Worm (Caenorhabditis elegans) whole organism, L3 larva: Measurements from ENCODE around the gene rif-1.2.

Experiments
- R02D3.7 ChIP-seq: fragments of 150-350 bp; optimal IDR thresholded peaks from 2 replicates; lab custom pipeline; 2014; ENCODE audit warnings: missing biosample characterization, missing genetic modification characterization
- ZK546.5 ChIP-seq: sonication (generic microtip); optimal IDR thresholded peaks from 2 replicates; lab custom pipeline; 2017; ENCODE audit warnings: missing biosample characterization, missing genetic modification characterization
- aly-2 ChIP-seq: fragments of 150-350 bp; optimal IDR thresholded peaks from 2 replicates; lab custom pipeline; 2014; ENCODE audit warnings: missing biosample characterization, missing genetic modification characterization
- ama-1 ChIP-seq: fragments of 150-350 bp; optimal IDR thresholded peaks from 2 replicates; lab custom pipeline; 2018
- ceh-16 ChIP-seq: sonication (generic microtip); optimal IDR thresholded peaks from 2 replicates; lab custom pipeline; 2017; ENCODE audit warnings: missing biosample characterization, missing genetic modification characterization
- ceh-28 ChIP-seq: fragments of 150-350 bp; optimal IDR thresholded peaks from 2 replicates; lab custom pipeline; 2014; ENCODE audit warnings: missing biosample characterization, missing genetic modification reagents, missing genetic modification characterization
- ceh-82 ChIP-seq: fragments of 150-350 bp; optimal IDR thresholded peaks from 2 replicates; lab custom pipeline; 2014; ENCODE audit warnings: missing biosample characterization, missing genetic modification characterization
- ceh-9 ChIP-seq: sonication (generic microtip); optimal IDR thresholded peaks from 2 replicates; lab custom pipeline; 2018; ENCODE audit warnings: missing biosample characterization, missing genetic modification characterization
- egl-27 ChIP-seq: sonication (generic microtip); optimal IDR thresholded peaks from 4 replicates; lab custom pipeline; 2017; ENCODE audit warnings: missing biosample characterization, missing genetic modification reagents, missing genetic modification characterization
- elt-1 ChIP-seq: fragments of 150-350 bp; optimal IDR thresholded peaks from 2 replicates; lab custom pipeline; 2014; ENCODE audit warnings: missing biosample characterization, missing genetic modification characterization
- elt-2 ChIP-seq: sonication (generic microtip); optimal IDR thresholded peaks from 2 replicates; lab custom pipeline; 2016; ENCODE audit warnings: missing genetic modification reagents, mild to moderate bottlenecking, missing genetic modification characterization, missing compliant biosample characterization
- eor-1 ChIP-seq, 2 experiments: fragments of 150-350 bp; optimal IDR thresholded peaks; 2 replicates each; lab custom pipeline; 2014 to 2018; ENCODE audit warnings: missing biosample characterization in 2 of 2, missing genetic modification characterization in 2 of 2
- fkh-10 ChIP-seq: sonication (generic microtip); optimal IDR thresholded peaks from 2 replicates; lab custom pipeline; 2017; ENCODE audit warnings: missing biosample characterization, missing genetic modification reagents, missing genetic modification characterization
- fkh-2 ChIP-seq: fragments of 150-350 bp; optimal IDR thresholded peaks from 2 replicates; lab custom pipeline; 2014; ENCODE audit warnings: missing biosample characterization, missing genetic modification reagents, missing genetic modification characterization
- fos-1 ChIP-seq: fragments of 150-350 bp; optimal IDR thresholded peaks from 2 replicates; lab custom pipeline; 2014; ENCODE audit warnings: missing biosample characterization, missing genetic modification characterization
- lin-15B ChIP-seq: fragments of 150-350 bp; optimal IDR thresholded peaks from 2 replicates; lab custom pipeline; 2014; ENCODE audit warnings: missing biosample characterization, missing genetic modification characterization
- lin-39 ChIP-seq: fragments of 150-350 bp; optimal IDR thresholded peaks from 2 replicates; lab custom pipeline; 2018; ENCODE audit warnings: missing biosample characterization, missing genetic modification reagents, missing genetic modification characterization
- lsy-12 ChIP-seq: sonication (generic microtip); optimal IDR thresholded peaks from 2 replicates; lab custom pipeline; 2016; ENCODE audit warnings: mild to moderate bottlenecking, missing genetic modification characterization, missing compliant biosample characterization
- mml-1 ChIP-seq: fragments of 150-350 bp; sonication (generic microtip); optimal IDR thresholded peaks from 3 replicates; lab custom pipeline; 2014; ENCODE audit warnings: missing biosample characterization, missing genetic modification characterization
- nfya-1 ChIP-seq: sonication (generic microtip); optimal IDR thresholded peaks from 2 replicates; lab custom pipeline; 2017; ENCODE audit warnings: missing genetic modification characterization, mild to moderate bottlenecking, missing compliant biosample characterization, antibody characterized with exemption, moderate library complexity; ENCODE audit not compliant: insufficient read depth
- nhr-11 ChIP-seq: fragments of 150-350 bp; optimal IDR thresholded peaks from 2 replicates; lab custom pipeline; 2014; ENCODE audit warnings: missing biosample characterization, missing genetic modification characterization
- nhr-23 ChIP-seq: fragments of 150-350 bp; optimal IDR thresholded peaks from 2 replicates; lab custom pipeline; 2014; ENCODE audit warnings: missing biosample characterization, missing genetic modification reagents, missing genetic modification characterization
- nhr-237 ChIP-seq: fragments of 150-350 bp; optimal IDR thresholded peaks from 2 replicates; lab custom pipeline; 2014; ENCODE audit warnings: missing biosample characterization, missing genetic modification characterization
- nhr-25 ChIP-seq: sonication (generic microtip); optimal IDR thresholded peaks from 2 replicates; lab custom pipeline; 2017; ENCODE audit warnings: missing biosample characterization, missing genetic modification characterization
- nhr-28 ChIP-seq: fragments of 150-350 bp; optimal IDR thresholded peaks from 2 replicates; lab custom pipeline; 2014; ENCODE audit warnings: missing biosample characterization, missing genetic modification characterization
- nhr-67 ChIP-seq: fragments of 150-350 bp; optimal IDR thresholded peaks from 2 replicates; lab custom pipeline; 2014; ENCODE audit warnings: missing biosample characterization, missing genetic modification characterization
- nhr-76 ChIP-seq: fragments of 150-350 bp; sonication (generic microtip); optimal IDR thresholded peaks from 5 replicates; lab custom pipeline; 2014; ENCODE audit warnings: missing biosample characterization, missing genetic modification characterization
- nhr-77 ChIP-seq: fragments of 150-350 bp; optimal IDR thresholded peaks from 2 replicates; lab custom pipeline; 2014; ENCODE audit warnings: missing biosample characterization, missing genetic modification characterization
- pha-4 ChIP-seq: fragments of 150-350 bp; optimal IDR thresholded peaks from 2 replicates; lab custom pipeline; 2014; ENCODE audit warnings: missing biosample characterization, missing genetic modification reagents, missing genetic modification characterization
- pqm-1 ChIP-seq: fragments of 150-350 bp; optimal IDR thresholded peaks from 2 replicates; lab custom pipeline; 2017; ENCODE audit warnings: missing biosample characterization, missing genetic modification characterization, inconsistent platforms
- sea-2 ChIP-seq: fragments of 150-350 bp; sonication (generic microtip); optimal IDR thresholded peaks from 4 replicates; lab custom pipeline; 2014; ENCODE audit warnings: missing biosample characterization, missing genetic modification reagents, missing genetic modification characterization
- snpc-4 ChIP-seq: fragments of 150-350 bp; optimal IDR thresholded peaks from 2 replicates; lab custom pipeline; 2014; ENCODE audit warnings: missing biosample characterization, missing genetic modification characterization
- tbx-2 ChIP-seq: sonication (generic microtip); optimal IDR thresholded peaks from 2 replicates; lab custom pipeline; 2016; ENCODE audit warnings: mild to moderate bottlenecking, missing genetic modification characterization, missing compliant biosample characterization
- unc-39 ChIP-seq: sonication (generic microtip); optimal IDR thresholded peaks from 4 replicates; lab custom pipeline; 2017; ENCODE audit warnings: missing biosample characterization, missing genetic modification characterization
- unc-62 ChIP-seq: fragments of 150-350 bp; sonication (generic microtip); optimal IDR thresholded peaks from 4 replicates; lab custom pipeline; 2014; ENCODE audit warnings: missing biosample characterization, missing genetic modification reagents, missing genetic modification characterization
- ztf-11 ChIP-seq: fragments of 150-350 bp; optimal IDR thresholded peaks from 2 replicates; lab custom pipeline; 2014; ENCODE audit warnings: missing biosample characterization, missing genetic modification characterization

rif-1.2 gene

DNA sequence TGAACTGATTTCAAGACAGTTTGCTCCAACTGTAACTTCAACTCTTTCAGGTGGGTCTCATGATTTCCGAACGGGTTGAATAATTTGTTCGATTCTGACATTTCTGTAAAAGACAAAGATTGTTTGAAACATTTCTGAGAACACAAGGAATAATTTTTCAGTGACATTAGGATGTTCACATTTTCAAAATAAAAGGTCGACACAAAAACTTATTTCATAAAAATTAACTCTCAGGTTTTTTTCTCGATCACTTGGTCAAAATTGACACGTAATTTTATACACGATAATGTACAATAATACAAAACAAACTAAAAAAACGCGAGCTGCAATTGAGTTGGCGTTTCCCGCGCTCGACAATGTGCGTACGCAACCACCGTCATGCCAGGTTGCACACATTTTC is at the start of gene rif-1.2:
TSS of gene rif-1.2 (minus strand) at position 101 of the 400 bp plus-strand sequence.
- no peak for TF ChIP-seq ceh-9
- TF ChIP-seq fkh-10: no peak
- no peak for TF ChIP-seq eor-1 (tag; optimal IDR thresholded peaks at IDR 0.05; lab: Kevin White, UChicago)
- no peak for TF ChIP-seq fkh-2 (tag; lab: Kevin White, UChicago)

DNA sequence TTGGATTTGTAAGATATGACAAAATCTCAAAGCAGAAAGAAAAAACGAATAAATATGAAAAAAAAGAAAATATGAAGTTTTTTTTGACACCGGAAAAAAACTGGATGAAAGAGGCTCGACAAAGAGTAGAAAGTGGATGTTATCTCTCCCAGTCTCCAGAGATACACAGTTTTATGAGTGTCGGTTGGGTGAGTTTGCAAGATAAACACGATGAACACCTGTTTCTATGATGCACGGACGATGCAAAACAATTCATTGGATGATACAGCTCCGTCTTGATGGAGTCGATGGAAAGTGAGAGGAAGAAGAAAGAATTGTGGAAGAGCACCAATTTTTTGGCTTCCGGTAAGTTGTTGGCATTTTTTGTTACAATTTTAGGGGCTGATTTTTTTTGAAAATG is 44.6 kb upstream of the rif-1.2 start:
- no peak for TF ChIP-seq ceh-16 (tag; lab: Kevin White, UChicago)
- TF ChIP-seq pha-4 (tag; lab: Kevin White, UChicago): no peak
- peak; percentile 12 for TF ChIP-seq lin-39 (tag; lab: Kevin White, UChicago)
- TF ChIP-seq mml-1 (tag; lab: Kevin White, UChicago): no peak
- TF ChIP-seq unc-39 (tag; lab: Kevin White, UChicago): no peak
- no peak for TF ChIP-seq fos-1 (tag; lab: Kevin White, UChicago)
- TF ChIP-seq nfya-1 (tag; lab: Kevin White, UChicago): peak; percentile 7
- TF ChIP-seq ZK546.5 (tag; lab: Kevin White, UChicago): no peak

DNA sequence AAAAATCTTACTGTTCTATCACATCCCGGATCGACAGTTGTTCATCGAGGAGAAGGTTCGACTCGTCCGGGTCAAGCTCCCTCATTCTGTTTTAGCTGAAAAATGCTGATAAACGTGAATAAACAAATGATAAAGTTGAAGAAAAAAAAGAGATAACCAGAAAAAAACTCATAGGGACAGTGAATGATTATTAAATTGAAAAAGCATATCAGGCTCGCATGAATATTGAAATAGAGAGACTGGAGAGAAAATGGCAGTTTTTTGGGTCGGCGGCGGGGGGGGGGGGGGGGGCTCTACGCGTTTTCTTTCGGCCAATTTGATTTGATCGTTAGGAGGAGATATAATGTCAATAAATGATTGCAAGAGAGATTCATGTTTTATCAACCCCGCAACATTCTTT is 42.7 kb upstream of the rif-1.2 start, which contains the start of gene lin-2:
TSS of gene lin-2 (minus strand) at position 101 of the 400 bp plus-strand sequence.
- TF ChIP-seq elt-2 (tag; lab: Kevin White, UChicago) (peak; percentile 37), nhr-237 (tag; lab: Kevin White, UChicago) (no peak)

DNA sequence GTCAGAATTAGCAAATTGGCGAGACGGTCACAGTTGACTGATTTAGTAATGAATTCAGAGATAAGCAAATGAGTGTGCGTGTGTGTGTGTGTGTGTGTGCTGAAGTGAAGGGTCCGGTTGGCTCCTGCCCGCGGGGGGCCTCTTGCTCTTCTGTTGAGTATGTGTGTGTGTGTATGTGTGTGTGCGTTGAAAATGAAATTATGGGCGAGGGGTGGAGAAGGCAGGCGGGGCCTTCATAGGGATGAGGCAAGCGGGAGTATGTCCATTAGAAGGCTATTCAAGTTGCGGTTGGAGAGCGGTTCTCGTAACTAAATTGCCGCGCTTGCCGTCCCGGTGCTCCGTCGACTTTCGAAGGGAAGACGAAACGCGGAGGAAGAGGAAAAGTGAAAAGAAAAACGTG is 36.1 kb upstream of the rif-1.2 start:
- TF ChIP-seq nhr-28 (tag; lab: Kevin White, UChicago) (no peak), fkh-10 (peak; percentile 77), nfya-1 (tag; lab: Kevin White, UChicago) (peak; percentile 32)
- TF ChIP-seq, all 47 proteins: peak for 2

DNA sequence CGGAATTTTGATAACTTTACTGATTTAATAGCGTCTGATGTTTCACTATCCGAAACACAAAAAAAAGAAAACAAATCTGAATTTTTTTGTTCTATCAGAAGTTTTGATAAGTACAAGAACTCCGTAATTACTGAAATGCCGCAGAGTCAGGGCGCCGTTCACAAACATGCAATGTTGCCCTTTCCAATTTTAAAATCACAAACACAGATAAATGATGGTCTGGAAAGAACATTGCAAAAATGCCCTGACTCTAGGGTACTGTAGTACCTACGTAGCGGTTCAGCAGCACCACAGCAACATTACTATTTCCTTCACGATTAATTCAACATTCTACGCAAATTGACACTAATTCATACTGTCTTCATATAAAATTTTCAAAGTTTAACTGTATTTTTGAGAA is 35.4 kb upstream of the rif-1.2 start:
- TF ChIP-seq ZK546.5 (tag; lab: Kevin White, UChicago) (no peak), tbx-2 (tag; lab: Kevin White, UChicago) (no peak), nhr-67 (no peak), nhr-23 (no peak), nhr-77 (tag; lab: Kevin White, UChicago) (no peak), ama-1 (lab: Kevin White, UChicago) (no peak)

DNA sequence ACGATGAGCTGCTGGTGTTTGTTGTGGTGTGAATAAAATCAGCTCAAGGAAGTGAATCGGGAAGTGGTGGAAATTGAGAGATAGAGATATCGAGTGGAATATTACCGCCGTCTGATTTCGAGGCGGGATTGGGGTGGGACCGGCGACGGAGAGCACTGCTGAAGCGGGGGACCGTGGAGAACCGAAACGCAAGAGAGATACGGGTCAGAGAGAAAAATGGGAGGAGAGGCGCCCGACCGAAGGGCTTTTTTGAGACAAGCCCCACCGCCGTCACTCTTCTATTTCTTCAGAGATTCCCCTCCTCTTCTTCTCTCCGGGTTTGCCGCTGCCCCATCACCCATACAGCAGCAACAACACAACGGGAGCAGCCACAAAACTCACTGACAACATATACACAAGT is 34.8 kb upstream of the rif-1.2 start:
- peak; percentile 13 for TF ChIP-seq nfya-1 (tag; lab: Kevin White, UChicago)
- peak; percentile 61 for TF ChIP-seq lin-39 (tag; lab: Kevin White, UChicago)
- TF ChIP-seq snpc-4 (tag; lab: Kevin White, UChicago): no peak
- no peak for TF ChIP-seq pqm-1 (tag; lab: Kevin White, UChicago)

DNA sequence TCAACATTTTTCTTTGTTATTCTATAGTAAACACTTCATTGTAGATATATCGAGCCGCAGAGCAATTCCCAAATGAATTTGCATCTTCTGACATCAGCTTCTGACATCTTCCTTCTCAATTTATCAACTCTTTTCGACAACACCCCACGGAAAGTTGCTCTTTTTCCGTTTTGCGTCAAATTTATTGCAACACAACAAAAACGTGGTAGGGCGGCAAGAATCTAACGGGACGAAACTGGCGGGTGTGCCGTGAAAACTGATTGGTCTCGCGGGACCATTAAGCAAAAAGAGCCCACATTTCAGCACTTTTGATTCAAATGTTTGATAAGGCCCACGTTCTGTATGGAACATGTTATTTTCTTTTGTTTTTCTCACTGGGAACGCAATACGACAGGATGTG is 33.5 kb upstream of the rif-1.2 start:
- TF ChIP-seq unc-62 (GFP tag; lab: Kevin White, UChicago) (peak; percentile 28), ceh-82 (tag; lab: Kevin White, UChicago) (no peak), nhr-76 (tag; lab: Kevin White, UChicago) (no peak), nfya-1 (tag; lab: Kevin White, UChicago) (peak; percentile 14), elt-1 (tag; lab: Kevin White, UChicago) (peak; percentile 36), lin-39 (tag; lab: Kevin White, UChicago) (peak; percentile 70)

DNA sequence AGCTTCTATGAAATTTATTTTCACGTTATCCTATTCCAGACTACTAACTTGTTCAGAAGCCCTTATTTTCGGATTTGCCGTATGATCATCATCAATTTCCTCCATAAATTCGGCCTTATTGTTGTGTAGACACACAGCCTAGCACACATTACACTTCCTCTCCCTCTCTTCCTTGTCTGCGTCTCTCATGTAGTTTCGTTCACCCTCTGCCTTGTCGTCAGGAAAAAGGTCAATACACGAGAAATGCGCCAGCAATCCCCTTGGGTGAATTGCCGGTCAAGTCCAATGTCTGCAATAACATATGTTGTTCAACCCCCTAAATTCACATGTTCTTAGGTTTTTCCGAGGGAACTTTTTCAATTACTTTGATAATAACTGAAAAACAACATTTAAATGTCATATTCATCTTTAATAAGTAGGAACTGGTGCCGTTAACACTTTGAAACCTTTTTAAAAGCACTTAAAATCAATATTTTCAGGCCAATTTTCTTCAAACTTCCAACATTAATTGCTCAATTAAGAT is 22.6 kb upstream of the rif-1.2 start, which contains the start of gene F17E5.2:
TSS of gene F17E5.2 (plus strand) at position 473 of the 523 bp plus-strand sequence.
- TF ChIP-seq nhr-76 (tag; lab: Kevin White, UChicago): peak; percentile 14
- TF ChIP-seq pqm-1 (tag; lab: Kevin White, UChicago): peak; percentile 65
- no peak for TF ChIP-seq mml-1 (tag; lab: Kevin White, UChicago)
- TF ChIP-seq unc-62 (GFP tag; lab: Kevin White, UChicago): peak; percentile 20
- no peak for TF ChIP-seq aly-2 (tag; lab: Kevin White, UChicago)
- no peak for TF ChIP-seq ZK546.5 (tag; lab: Kevin White, UChicago)
- TF ChIP-seq egl-27: peak; percentile 59
- no peak for TF ChIP-seq ceh-9
- peak; percentile 86 for TF ChIP-seq lsy-12 (tag; lab: Kevin White, UChicago)
- TF ChIP-seq ceh-82 (tag; lab: Kevin White, UChicago): peak; percentile 75
- TF ChIP-seq nhr-25 (tag; lab: Kevin White, UChicago): peak; percentile 99
- peak; percentile 77 for TF ChIP-seq nhr-11 (tag; lab: Kevin White, UChicago)
- TF ChIP-seq ztf-11: no peak
- peak; percentile 59 for TF ChIP-seq R02D3.7 (tag; lab: Kevin White, UChicago)
- TF ChIP-seq nhr-237 (tag; lab: Kevin White, UChicago): no peak
- TF ChIP-seq elt-1 (tag; lab: Kevin White, UChicago): peak; percentile 75
- peak; percentile 91 for TF ChIP-seq tbx-2 (tag; lab: Kevin White, UChicago)
- TF ChIP-seq eor-1 (tag; optimal IDR thresholded peaks at IDR 0.05; lab: Kevin White, UChicago): no peak
- no peak for TF ChIP-seq ceh-16 (tag; lab: Kevin White, UChicago)
- peak; percentile 80 for TF ChIP-seq lin-15B (tag; lab: Kevin White, UChicago)
- peak; percentile 77 for TF ChIP-seq elt-2 (tag; lab: Kevin White, UChicago)
- no peak for TF ChIP-seq fkh-2 (tag; lab: Kevin White, UChicago)
- TF ChIP-seq fos-1 (tag; lab: Kevin White, UChicago): no peak
- TF ChIP-seq sea-2 (GFP tag; lab: Kevin White, UChicago): peak; percentile 10
- peak; percentile 86 for TF ChIP-seq ceh-28 (tag; lab: Kevin White, UChicago)
